Worm (Caenorhabditis elegans): ENCODE measurements around the gene hch-1.

The hch-1 gene

ce11 chrX:14661918-14662317 lies 37.9 kb downstream of the hch-1 start:
- TF ChIP-seq aly-2 (tag; optimal IDR thresholded peaks at IDR 0.05) (no peak), peb-1 (tag; optimal IDR thresholded peaks at IDR 0.05) (no peak), ZK546.5 (tag; optimal IDR thresholded peaks at IDR 0.05) (no peak), nhr-77 (tag; optimal IDR thresholded peaks at IDR 0.05) (no peak), elt-1 (tag; optimal IDR thresholded peaks at IDR 0.05) (no peak), nhr-11 (tag; optimal IDR thresholded peaks at IDR 0.05) (no peak), mdl-1 (tag; optimal IDR thresholded peaks at IDR 0.05) (no peak), nhr-12 (tag; optimal IDR thresholded peaks at IDR 0.05) (no peak), zag-1 (tag; optimal IDR thresholded peaks at IDR 0.05) (no peak), unc-39 (tag; optimal IDR thresholded peaks at IDR 0.05) (no peak), unc-55 (GFP tag; optimal IDR thresholded peaks at IDR 0.05) (no peak), dmd-4 (tag; optimal IDR thresholded peaks at IDR 0.05) (no peak), skn-1 (tag; optimal IDR thresholded peaks at IDR 0.05) (no peak), snpc-4 (tag; optimal IDR thresholded peaks at IDR 0.05) (no peak)

ce11 chrX:14659454-14659853 lies 40.3 kb downstream of the hch-1 start:
- TF ChIP-seq nhr-237 (tag; optimal IDR thresholded peaks at IDR 0.05) (no peak), ztf-4 (tag; optimal IDR thresholded peaks at IDR 0.05) (no peak), nhr-6 (tag; optimal IDR thresholded peaks at IDR 0.05) (no peak), sma-9 (GFP tag; optimal IDR thresholded peaks at IDR 0.05) (no peak), sma-9 (tag; optimal IDR thresholded peaks at IDR 0.05) (no peak), Y55F3AM.14 (GFP tag; optimal IDR thresholded peaks at IDR 0.05) (no peak), sem-4 (tag; optimal IDR thresholded peaks at IDR 0.05) (no peak), ZK546.5 (tag; optimal IDR thresholded peaks at IDR 0.05) (no peak), ama-1 (optimal IDR thresholded peaks at IDR 0.05) (no peak), nhr-12 (tag; optimal IDR thresholded peaks at IDR 0.05) (no peak), fos-1 (tag; optimal IDR thresholded peaks at IDR 0.05) (no peak), ceh-82 (tag; optimal IDR thresholded peaks at IDR 0.05) (no peak), F13H6.1 (tag; optimal IDR thresholded peaks at IDR 0.05) (no peak), dmd-4 (tag; optimal IDR thresholded peaks at IDR 0.05) (no peak)

DNA sequence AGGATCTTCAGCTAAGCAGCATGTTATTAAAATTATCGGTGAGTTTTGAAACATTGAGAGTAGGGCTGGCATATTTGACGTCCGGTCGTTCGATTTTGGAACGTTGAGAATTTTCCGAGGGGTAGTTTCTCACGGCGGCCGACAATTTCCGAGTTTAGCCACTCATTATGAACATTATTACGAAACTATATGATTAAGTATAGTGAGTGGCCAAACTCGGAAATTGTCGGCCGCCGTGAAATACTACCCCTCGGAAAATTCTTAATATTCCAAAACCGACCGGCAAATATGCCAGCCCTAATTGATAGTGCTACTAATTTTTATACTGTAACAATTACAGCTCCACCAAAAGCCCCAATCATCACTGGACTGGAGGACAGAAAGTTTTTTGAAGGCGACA lies 42.3 kb downstream of the hch-1 start:
- TF ChIP-seq sma-9 (GFP tag; optimal IDR thresholded peaks at IDR 0.05) (no peak), sma-9 (tag; optimal IDR thresholded peaks at IDR 0.05) (no peak)

DNA sequence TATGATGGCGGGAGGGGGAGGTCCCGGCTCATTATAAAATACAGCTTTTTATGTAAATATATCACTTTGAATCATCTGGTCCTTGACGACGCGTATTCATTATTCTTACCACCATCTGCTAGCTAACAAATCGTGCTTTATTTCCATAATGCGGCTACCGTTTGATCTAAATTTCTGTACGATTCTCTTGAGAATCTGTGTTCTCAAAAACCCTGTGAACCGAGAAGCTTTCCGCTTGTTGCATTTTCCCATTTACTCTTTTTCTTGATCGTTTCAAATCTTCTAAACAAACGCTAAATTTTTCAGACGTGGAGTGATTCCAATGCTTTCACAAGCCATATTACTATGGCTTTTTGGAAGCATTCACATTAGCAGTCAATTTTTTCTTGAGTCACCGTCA lies 45.1 kb downstream of the hch-1 start, which contains the start of gene syg-2:
TSS of gene syg-2 (plus strand) at position 301 of the 400 bp plus-strand sequence.
- TF ChIP-seq unc-39 (tag; optimal IDR thresholded peaks at IDR 0.05) (no peak), nhr-12 (tag; optimal IDR thresholded peaks at IDR 0.05) (no peak), mbf-1 (tag; optimal IDR thresholded peaks at IDR 0.05) (no peak), mdl-1 (tag; optimal IDR thresholded peaks at IDR 0.05) (no peak), nhr-11 (tag; optimal IDR thresholded peaks at IDR 0.05) (no peak), ztf-4 (tag; optimal IDR thresholded peaks at IDR 0.05) (no peak), ceh-82 (tag; optimal IDR thresholded peaks at IDR 0.05) (no peak), nhr-129 (tag; optimal IDR thresholded peaks at IDR 0.05) (no peak)

- TF ChIP-seq F13H6.1 (tag; optimal IDR thresholded peaks at IDR 0.05) (peak; percentile 63), ztf-1 (GFP tag; conservative IDR thresholded peaks at IDR 0.05) (no peak), nhr-129 (tag; optimal IDR thresholded peaks at IDR 0.05) (peak; percentile 58), sma-9 (GFP tag; optimal IDR thresholded peaks at IDR 0.05) (peak; percentile 27), sma-9 (tag; optimal IDR thresholded peaks at IDR 0.05) (no peak)
Observed at ce11 chrX:14653486-14653885, 46.3 kb downstream of the hch-1 start.

DNA sequence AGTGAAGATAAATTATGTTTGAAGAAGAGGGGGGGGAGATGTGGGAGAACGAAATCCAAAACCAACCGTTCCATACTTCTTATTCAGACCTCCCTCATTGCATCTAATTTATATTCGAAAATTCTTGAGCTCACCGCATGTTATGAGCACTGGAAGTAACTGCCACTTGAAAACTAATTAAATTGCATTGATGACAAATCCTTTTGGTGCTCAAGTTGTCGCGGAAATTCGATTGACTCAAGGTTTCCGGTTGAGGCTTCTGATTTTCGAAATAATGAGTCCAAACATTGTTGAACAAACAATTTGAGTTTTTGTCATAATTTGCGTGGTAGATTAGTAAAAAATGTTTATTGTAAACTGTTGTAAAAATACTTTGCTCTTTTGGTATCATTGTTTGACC lies 47.7 kb downstream of the hch-1 start:
- TF ChIP-seq nhr-77 (tag; optimal IDR thresholded peaks at IDR 0.05) (no peak), nhr-10 (tag; optimal IDR thresholded peaks at IDR 0.05) (no peak), ceh-82 (tag; optimal IDR thresholded peaks at IDR 0.05) (no peak), C34F6.9 (tag; optimal IDR thresholded peaks at IDR 0.05) (no peak), ztf-4 (tag; optimal IDR thresholded peaks at IDR 0.05) (no peak), nhr-21 (tag; optimal IDR thresholded peaks at IDR 0.05) (no peak), mdl-1 (tag; optimal IDR thresholded peaks at IDR 0.05) (no peak), nhr-11 (tag; optimal IDR thresholded peaks at IDR 0.05) (no peak), nhr-23 (tag; optimal IDR thresholded peaks at IDR 0.05) (no peak), nhr-129 (tag; optimal IDR thresholded peaks at IDR 0.05) (no peak), lin-11 (tag; optimal IDR thresholded peaks at IDR 0.05) (no peak), dmd-4 (tag; optimal IDR thresholded peaks at IDR 0.05) (no peak), nhr-25 (tag; optimal IDR thresholded peaks at IDR 0.05) (no peak), unc-39 (tag; optimal IDR thresholded peaks at IDR 0.05) (no peak), peb-1 (tag; optimal IDR thresholded peaks at IDR 0.05) (no peak), unc-55 (GFP tag; optimal IDR thresholded peaks at IDR 0.05) (no peak), ceh-16 (tag; optimal IDR thresholded peaks at IDR 0.05) (no peak), fos-1 (tag; optimal IDR thresholded peaks at IDR 0.05) (no peak), mbf-1 (tag; optimal IDR thresholded peaks at IDR 0.05) (no peak)
